Worm (Caenorhabditis elegans) whole organism, L1 larva: Measurements from ENCODE around the gene col-163.
"Not testable (repeated sequence)": the region's sequence is repeated elsewhere in the genome, so short reads cannot be mapped to it uniquely, and the experiment has no call there.

ENCODE experiments used
- C16A3.4 ChIP-seq: fragments of 150-350 bp; optimal IDR thresholded peaks from 2 replicates; lab custom pipeline; 2014; ENCODE audit warnings: missing biosample characterization, missing genetic modification characterization
- C34B4.2 ChIP-seq: sonication (generic microtip); optimal IDR thresholded peaks from 2 replicates; lab custom pipeline; 2017; ENCODE audit warnings: mild to moderate bottlenecking, missing genetic modification characterization, missing compliant biosample characterization
- aha-1 ChIP-seq: fragments of 150-350 bp; optimal IDR thresholded peaks from 2 replicates; lab custom pipeline; 2014; ENCODE audit warnings: missing biosample characterization, missing genetic modification characterization
- ceh-63 ChIP-seq: fragments of 200-800 bp; sonication (Bioruptor generic); optimal IDR thresholded peaks from 2 replicates; lab custom pipeline; 2018; ENCODE audit warnings: mild to moderate bottlenecking, missing genetic modification characterization, missing compliant biosample characterization
- ces-1 ChIP-seq: fragments of 150-350 bp; optimal IDR thresholded peaks from 2 replicates; lab custom pipeline; 2014; ENCODE audit warnings: missing biosample characterization, missing genetic modification reagents, missing genetic modification characterization
- dpl-1 ChIP-seq, 3 experiments: fragments of 150-350 bp in 2 of 3; sonication (generic microtip) in 1 of 3; optimal IDR thresholded peaks; 2 replicates each; lab custom pipeline; 2014 to 2017; ENCODE audit warnings: missing biosample characterization in 3 of 3, missing genetic modification characterization in 3 of 3, missing genetic modification reagents in 3 of 3
- dsc-1 ChIP-seq: sonication (generic microtip); optimal IDR thresholded peaks from 2 replicates; lab custom pipeline; 2016; ENCODE audit warnings: mild to moderate bottlenecking, missing genetic modification characterization, missing compliant biosample characterization
- efl-1 ChIP-seq, 4 experiments: fragments of 150-350 bp; optimal IDR thresholded peaks in 3 of 4; peaks in 1 of 4; 1 replicate in 1 of 4; 2 replicates in 3 of 4; lab custom pipeline; 2014; ENCODE audit warnings: missing biosample characterization in 2 of 4, missing genetic modification characterization in 2 of 4, missing genetic modification reagents in 2 of 4
- efl-3 ChIP-seq: fragments of 200-800 bp; sonication (Bioruptor generic); optimal IDR thresholded peaks from 2 replicates; lab custom pipeline; 2018; ENCODE audit warnings: mild to moderate bottlenecking, missing genetic modification characterization, missing compliant biosample characterization
- egl-27 ChIP-seq, 2 experiments: fragments of 150-350 bp in 1 of 2; sonication (generic microtip); optimal IDR thresholded peaks; 3 replicates each; lab custom pipeline; 2017 to 2018; ENCODE audit warnings: missing biosample characterization in 2 of 2, missing genetic modification characterization in 2 of 2, missing genetic modification reagents in 2 of 2
- fos-1 ChIP-seq: fragments of 150-350 bp; optimal IDR thresholded peaks from 2 replicates; lab custom pipeline; 2014; ENCODE audit warnings: missing biosample characterization, missing genetic modification characterization
- hlh-17 ChIP-seq: fragments of 200-800 bp; sonication (Bioruptor generic); optimal IDR thresholded peaks from 2 replicates; lab custom pipeline; 2018; ENCODE audit warnings: missing genetic modification characterization, mild to moderate bottlenecking, missing compliant biosample characterization, moderate library complexity, borderline replicate concordance
- isw-1 ChIP-seq: fragments of 200-800 bp; sonication (Bioruptor generic); IDR thresholded peaks from 2 replicates; pipeline ENCODE4 v1.3.6; 2022; ENCODE audit warnings: missing genetic modification characterization, missing compliant biosample characterization
- mab-9 ChIP-seq: fragments of 200-800 bp; sonication (Bioruptor generic); IDR thresholded peaks from 2 replicates; pipeline ENCODE4 v1.3.6; 2022; ENCODE audit warnings: missing genetic modification reagents, missing genetic modification characterization, missing compliant biosample characterization
- mdl-1 ChIP-seq, 2 experiments: fragments of 150-350 bp; optimal IDR thresholded peaks; 2 replicates each; lab custom pipeline; 2014 to 2017; ENCODE audit warnings: missing biosample characterization in 2 of 2, missing genetic modification characterization in 2 of 2, inconsistent platforms in 1 of 2
- nhr-11 ChIP-seq: fragments of 150-350 bp; optimal IDR thresholded peaks from 2 replicates; lab custom pipeline; 2014; ENCODE audit warnings: missing biosample characterization, missing genetic modification characterization
- nhr-28 ChIP-seq: fragments of 150-350 bp; optimal IDR thresholded peaks from 2 replicates; lab custom pipeline; 2014; ENCODE audit warnings: missing biosample characterization, missing genetic modification characterization
- nhr-84 ChIP-seq: sonication (generic microtip); optimal IDR thresholded peaks from 2 replicates; lab custom pipeline; 2017; ENCODE audit warnings: missing biosample characterization, missing genetic modification characterization
- nhr-85 ChIP-seq: sonication (generic microtip); peaks from one replicate; lab custom pipeline; 2016; ENCODE audit warnings: missing genetic modification characterization, inconsistent platforms, missing compliant biosample characterization
- rnt-1 ChIP-seq: sonication (generic microtip); optimal IDR thresholded peaks from 2 replicates; lab custom pipeline; 2016; ENCODE audit warnings: mild to moderate bottlenecking, missing genetic modification characterization, moderate library complexity, missing compliant biosample characterization
- sup-37 ChIP-seq: fragments of 200-800 bp; sonication (Bioruptor generic); optimal IDR thresholded peaks from 2 replicates; lab custom pipeline; 2018; ENCODE audit warnings: mild to moderate bottlenecking, missing genetic modification characterization, missing compliant biosample characterization
- unc-98 ChIP-seq: fragments of 200-800 bp; sonication (Bioruptor generic); IDR thresholded peaks from 2 replicates; pipeline ENCODE4 v1.3.6; 2022; ENCODE audit warnings: missing genetic modification characterization, missing compliant biosample characterization
- vab-15 ChIP-seq: sonication (generic microtip); optimal IDR thresholded peaks from 2 replicates; lab custom pipeline; 2017; ENCODE audit warnings: missing genotype, mild to moderate bottlenecking, missing genetic modification characterization, missing compliant biosample characterization
- zag-1 ChIP-seq: fragments of 150-350 bp; optimal IDR thresholded peaks from 2 replicates; lab custom pipeline; 2014; ENCODE audit warnings: missing biosample characterization, missing genetic modification characterization
- zip-4 ChIP-seq: fragments of 200-800 bp; sonication (Bioruptor generic); optimal IDR thresholded peaks from 2 replicates; lab custom pipeline; 2018; ENCODE audit warnings: mild to moderate bottlenecking, missing genetic modification characterization, moderate library complexity, missing compliant biosample characterization
- ztf-11 ChIP-seq, 2 experiments: sonication (generic microtip); optimal IDR thresholded peaks; 2 replicates each; lab custom pipeline; 2016 to 2017; ENCODE audit warnings: missing genetic modification characterization in 2 of 2, missing biosample characterization in 1 of 2, missing compliant biosample characterization in 1 of 2
- ztf-4 ChIP-seq: fragments of 150-350 bp; optimal IDR thresholded peaks from 2 replicates; lab custom pipeline; 2014; ENCODE audit warnings: missing biosample characterization, missing genetic modification characterization

Gene col-163

ce11 chrV:20561795-20562194 is 38.1 kb upstream of the col-163 start, which contains the start of gene F26F2.1:
F26F2.1 (minus strand) TSS chrV:20561895.
- TF ChIP-seq C16A3.4 (tag; lab: Kevin White, UChicago) (no peak), efl-1 (optimal IDR thresholded peaks at IDR 0.05; lab: Kevin White, UChicago) (no peak), efl-1 (GFP tag; optimal IDR thresholded peaks at IDR 0.05 in 1 of 2; lab: Kevin White, UChicago) (no peak)

- TF ChIP-seq ceh-63 (GFP tag; lab: Kevin White, UChicago); dsc-1 (tag; lab: Kevin White, UChicago); mdl-1 (tag; optimal IDR thresholded peaks at IDR 0.05; lab: Kevin White, UChicago): not testable (repeated sequence)
Observed at ce11 chrV:20564054-20564453, 35.8 kb upstream of the col-163 start, which contains the start of gene F26F2.13. F26F2.13 (plus strand) TSS chrV:20564354.

- no peak for TF ChIP-seq hlh-17 (GFP tag; lab: Kevin White, UChicago)
- TF ChIP-seq zag-1, result no peak
- TF ChIP-seq efl-1 (optimal IDR thresholded peaks at IDR 0.05; lab: Kevin White, UChicago), result no peak
- no peak for TF ChIP-seq efl-1 (GFP tag; optimal IDR thresholded peaks at IDR 0.05 in 1 of 2; lab: Kevin White, UChicago)
- TF ChIP-seq C34B4.2 (tag; lab: Kevin White, UChicago), result no peak
- no peak for TF ChIP-seq isw-1 (GFP tag; lab: Robert Waterston, UW)
- no peak for TF ChIP-seq unc-98 (GFP tag; lab: Robert Waterston, UW)
- TF ChIP-seq mdl-1 (tag; optimal IDR thresholded peaks at IDR 0.05; lab: Kevin White, UChicago), result no peak
- TF ChIP-seq nhr-84 (tag; lab: Kevin White, UChicago), result no peak
- no peak for TF ChIP-seq efl-3 (GFP tag; lab: Kevin White, UChicago)
- TF ChIP-seq dpl-1 (GFP tag; optimal IDR thresholded peaks at IDR 0.05; lab: Kevin White, UChicago), result no peak
Observed at ce11 chrV:20566454-20566853, 33.4 kb upstream of the col-163 start, which contains the start of gene F26F2.3. F26F2.3 (minus strand) TSS chrV:20566554.

- TF ChIP-seq ztf-11 (tag; optimal IDR thresholded peaks at IDR 0.05; lab: Kevin White, UChicago); rnt-1; isw-1 (GFP tag; lab: Robert Waterston, UW): not testable (repeated sequence)
- TF ChIP-seq, all 84 proteins: peak for 0; not testable (repeated sequence) for 84
Observed at ce11 chrV:20568995-20569394, 30.9 kb upstream of the col-163 start, which contains the start of gene F26F2.4. F26F2.4 (plus strand) TSS chrV:20569295.

ce11 chrV:20573392-20573791 is 26.5 kb upstream of the col-163 start, which contains the start of gene F26F2.5:
F26F2.5 (plus strand) TSS chrV:20573692.
- TF ChIP-seq sup-37 (GFP tag; lab: Kevin White, UChicago) (no peak), ztf-4 (tag; lab: Kevin White, UChicago) (no peak), fos-1 (tag; lab: Kevin White, UChicago) (no peak), ces-1 (GFP tag; lab: Kevin White, UChicago) (no peak), nhr-28 (tag; lab: Kevin White, UChicago) (no peak)

ce11 chrV:20574314-20574713 is 25.6 kb upstream of the col-163 start, which contains the start of gene clec-263:
clec-263 (plus strand) TSS chrV:20574614.
- TF ChIP-seq nhr-85 (tag; lab: Kevin White, UChicago) (no peak), efl-1 (optimal IDR thresholded peaks at IDR 0.05; lab: Kevin White, UChicago) (no peak), efl-1 (GFP tag; optimal IDR thresholded peaks at IDR 0.05 in 1 of 2; lab: Kevin White, UChicago) (peak in 1 of 2 experiments; percentile 4), nhr-11 (no peak), mab-9 (GFP tag; lab: Robert Waterston, UW) (no peak)

- TF ChIP-seq zip-4 (GFP tag; lab: Kevin White, UChicago) (no peak), aha-1 (tag; lab: Kevin White, UChicago) (no peak), vab-15 (tag; lab: Kevin White, UChicago) (no peak), egl-27 (tag; optimal IDR thresholded peaks at IDR 0.05; lab: Kevin White, UChicago) (no peak)
- TF ChIP-seq, all 84 proteins: peak for 0
Observed at ce11 chrV:20574872-20575271, 25.0 kb upstream of the col-163 start.
